Worm (Caenorhabditis elegans): ENCODE measurements around the gene K12H4.3.

K12H4.3 gene

DNA sequence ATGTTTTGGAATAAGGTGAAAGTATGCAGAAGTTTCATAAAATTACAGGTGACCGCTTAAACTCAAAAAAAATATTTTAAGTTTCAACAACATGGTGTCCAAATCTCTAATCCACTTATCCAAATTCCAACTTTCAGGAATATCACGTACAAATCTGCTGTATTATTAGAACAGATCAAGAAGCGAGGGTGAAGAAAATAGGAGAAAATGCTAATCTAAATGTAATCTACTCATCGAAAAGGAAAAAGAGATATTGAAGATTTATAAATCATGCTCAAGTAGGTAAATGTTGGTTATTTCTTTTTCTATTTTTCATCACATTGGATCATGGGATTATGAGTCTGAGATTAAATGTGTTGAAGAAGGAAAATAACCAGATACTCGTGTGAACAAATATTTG is 44.3 kb upstream of the K12H4.3 start:
- peak; percentile 67 for TF ChIP-seq aha-1 (tag)
- TF ChIP-seq pha-4 (GFP tag; IDR thresholded peaks at IDR 0.05), result no peak
- no peak for TF ChIP-seq pha-4 (tag; optimal IDR thresholded peaks at IDR 0.05)

DNA sequence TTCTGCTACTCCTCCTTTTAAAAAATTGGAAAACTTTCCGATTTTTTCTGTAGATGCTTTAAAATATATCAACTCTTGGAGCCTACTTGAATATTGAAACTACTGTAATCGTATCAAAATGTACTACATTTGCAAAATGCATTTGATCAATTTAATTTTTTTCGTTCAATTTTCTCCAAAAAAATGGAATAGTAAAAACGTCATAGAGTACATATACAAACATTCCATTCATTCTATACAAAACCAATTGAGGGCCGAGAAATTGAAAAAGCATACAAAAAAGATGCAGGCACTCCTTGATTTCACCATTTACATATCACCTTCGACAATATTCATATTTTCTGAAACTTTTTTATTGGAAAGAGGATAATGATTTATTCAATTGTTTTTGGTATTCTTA is 41.7 kb upstream of the K12H4.3 start, which contains the start of gene C06G4.6:
Gene C06G4.6, plus strand, starts transcription at position 301 of the 400 bp plus-strand sequence.
- TF ChIP-seq F49E8.2 (tag; optimal IDR thresholded peaks at IDR 0.05; ENCODE audit: borderline replicate concordance) (no peak), aha-1 (tag) (peak; percentile 29)

DNA sequence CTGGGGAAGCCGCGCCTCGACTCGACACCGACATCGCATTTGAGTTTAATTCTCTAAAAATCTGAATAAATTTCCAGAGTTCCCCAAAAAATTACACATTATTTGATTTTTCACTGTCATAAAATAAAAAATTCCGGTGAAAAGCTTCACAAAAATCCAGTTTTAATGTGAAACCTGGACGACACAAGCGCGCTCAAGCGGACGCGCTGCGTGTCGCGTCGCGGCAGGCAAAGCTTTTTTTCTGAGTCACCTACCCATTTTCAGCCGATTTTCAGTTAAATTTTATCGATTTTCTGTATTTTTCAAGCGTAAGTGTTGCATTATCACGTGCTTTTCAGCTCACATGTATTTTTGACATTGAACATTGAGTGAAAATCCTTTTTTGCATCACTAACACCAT is 36.1 kb upstream of the K12H4.3 start, which contains the start of gene cit-1.1:
Gene cit-1.1, minus strand, starts transcription at position 53 of the 400 bp plus-strand sequence.
- TF ChIP-seq dpl-1 (GFP tag; optimal IDR thresholded peaks at IDR 0.05) (peak; percentile 37), nhr-41 (GFP tag; IDR thresholded peaks at IDR 0.05) (no peak), nhr-11 (tag; optimal IDR thresholded peaks at IDR 0.05) (no peak), duxl-1 (tag; optimal IDR thresholded peaks at IDR 0.05; ENCODE audit: poor library complexity) (no peak), mes-2 (tag; optimal IDR thresholded peaks at IDR 0.05; ENCODE audit: poor library complexity, severe bottlenecking) (no peak), aly-2 (tag; optimal IDR thresholded peaks at IDR 0.05) (no peak), ceh-28 (tag; optimal IDR thresholded peaks at IDR 0.05) (no peak), sdz-12 (GFP tag; optimal IDR thresholded peaks at IDR 0.05) (no peak), madf-5 (GFP tag; IDR thresholded peaks at IDR 0.05) (no peak), Y75B8A.6 (GFP tag; IDR thresholded peaks at IDR 0.05) (no peak), ceh-20 (GFP tag; IDR thresholded peaks at IDR 0.05) (no peak), lsy-2 (tag; optimal IDR thresholded peaks at IDR 0.05) (peak in 1 of 2 experiments; percentile 35), ctbp-1 (GFP tag; IDR thresholded peaks at IDR 0.05) (no peak), aha-1 (tag) (peak; percentile 92), madf-9 (GFP tag; conservative IDR thresholded peaks at IDR 0.05) (no peak), nhr-76 (tag; optimal IDR thresholded peaks at IDR 0.05) (no peak), Y5F2A.4 (GFP tag; optimal IDR thresholded peaks at IDR 0.05) (no peak), nhr-28 (tag; optimal IDR thresholded peaks at IDR 0.05) (no peak), unc-62 (GFP tag; optimal IDR thresholded peaks at IDR 0.05 in 1 of 2) (no peak), unc-62 (tag; optimal IDR thresholded peaks at IDR 0.05) (no peak), lin-38 (GFP tag; IDR thresholded peaks at IDR 0.05) (peak; percentile 81), attf-4 (tag; optimal IDR thresholded peaks at IDR 0.05) (no peak), unc-39 (tag; optimal IDR thresholded peaks at IDR 0.05) (no peak)

DNA sequence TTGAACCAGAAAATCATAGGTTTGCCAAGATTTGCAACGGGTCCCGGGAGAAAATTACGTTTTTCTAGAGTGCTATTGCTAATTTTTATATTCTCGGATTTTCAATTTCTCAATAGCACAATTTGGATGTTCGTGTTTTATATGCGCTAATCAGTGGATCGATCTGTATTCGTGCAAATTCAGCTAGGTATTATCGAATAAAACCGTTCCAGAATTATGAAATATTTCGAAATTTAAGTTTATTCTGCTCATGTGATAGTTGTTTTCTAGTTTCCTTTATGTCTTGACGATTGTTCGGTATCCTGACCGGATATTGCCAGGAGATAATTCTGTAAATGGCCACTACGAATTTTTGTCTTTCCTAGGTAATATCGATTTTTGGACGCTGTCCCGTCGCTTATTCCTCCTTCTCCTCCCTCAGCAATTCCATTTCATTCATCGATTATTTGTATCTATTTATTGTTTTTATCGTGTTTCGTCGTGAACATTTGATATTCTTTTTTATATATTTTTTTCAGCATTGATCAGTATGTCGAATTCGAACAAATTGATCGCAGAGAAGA is 35.5 kb upstream of the K12H4.3 start, which contains the start of gene cit-1.2:
Gene cit-1.2, plus strand, starts transcription at position 513 of the 563 bp plus-strand sequence.
- no peak for TF ChIP-seq ztf-11 (tag; optimal IDR thresholded peaks at IDR 0.05)
- TF ChIP-seq daf-16 (GFP tag; optimal IDR thresholded peaks at IDR 0.05), result no peak
- TF ChIP-seq daf-16 (tag; optimal IDR thresholded peaks at IDR 0.05), result no peak
- TF ChIP-seq zip-2 (tag; optimal IDR thresholded peaks at IDR 0.05), result peak; percentile 51
- no peak for TF ChIP-seq ztf-7 (tag; optimal IDR thresholded peaks at IDR 0.05)
- no peak for TF ChIP-seq zfp-3 (GFP tag; conservative IDR thresholded peaks at IDR 0.05)

DNA sequence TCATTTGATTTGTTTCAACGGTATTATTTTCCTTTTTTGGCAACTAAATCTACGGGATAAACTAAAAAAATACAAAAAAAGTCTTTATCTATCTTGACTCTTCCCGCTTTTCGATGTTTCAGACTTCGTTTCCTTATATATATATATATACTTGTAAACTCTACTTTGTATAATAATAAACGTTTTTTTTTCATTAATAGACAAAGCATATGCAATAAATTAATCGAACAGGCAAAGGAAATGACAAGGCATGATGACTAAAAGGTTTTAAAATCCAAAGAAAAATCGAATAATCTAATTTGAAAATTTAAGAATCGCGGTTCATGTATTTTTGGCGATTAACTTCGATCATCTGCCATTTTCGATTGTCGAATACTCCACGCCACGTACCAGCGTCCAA is 32.3 kb upstream of the K12H4.3 start:
- TF ChIP-seq ceh-44 (GFP tag; IDR thresholded peaks at IDR 0.05) (no peak), daf-8 (GFP tag; IDR thresholded peaks at IDR 0.05) (no peak), madf-9 (GFP tag; conservative IDR thresholded peaks at IDR 0.05) (no peak), php-3 (GFP tag; IDR thresholded peaks at IDR 0.05) (no peak), lir-3 (tag; optimal IDR thresholded peaks at IDR 0.05) (no peak), fkh-10 (GFP tag; optimal IDR thresholded peaks at IDR 0.05) (no peak), set-16 (GFP tag; IDR thresholded peaks at IDR 0.05) (no peak), egl-27 (tag; optimal IDR thresholded peaks at IDR 0.05) (no peak), sdz-12 (GFP tag; optimal IDR thresholded peaks at IDR 0.05) (no peak), dmd-8 (GFP tag; IDR thresholded peaks at IDR 0.05) (no peak), nhr-42 (GFP tag; IDR thresholded peaks at IDR 0.05) (no peak)
